Fruit fly (Drosophila melanogaster): ENCODE results near the gene mthl1.

mthl1 gene

dm6 chrX:16647737-16648434, 7.1 kb downstream of the mthl1 start:
- TF ChIP-seq Hr83 (GFP tag; optimal IDR thresholded peaks at IDR 0.05; ENCODE audit: poor library complexity, severe bottlenecking) (no peak), Rel (GFP tag; optimal IDR thresholded peaks at IDR 0.05) (no peak), Rel (tag; optimal IDR thresholded peaks at IDR 0.05) (peak; percentile 8), usp (GFP tag; optimal IDR thresholded peaks at IDR 0.05) (no peak), pan (optimal IDR thresholded peaks at IDR 0.05) (no peak), Jra (GFP tag; optimal IDR thresholded peaks at IDR 0.05) (no peak), Vsx2 (GFP tag; optimal IDR thresholded peaks at IDR 0.05; ENCODE audit: partially characterized antibody) (no peak), Myc (optimal IDR thresholded peaks at IDR 0.05) (no peak), woc (GFP tag; optimal IDR thresholded peaks at IDR 0.05) (no peak), Dif (GFP tag; optimal IDR thresholded peaks at IDR 0.05; ENCODE audit: partially characterized antibody) (peak; percentile 61), CG9705 (GFP tag; optimal IDR thresholded peaks at IDR 0.05) (no peak), GATAd (GFP tag; optimal IDR thresholded peaks at IDR 0.05) (no peak), jim (GFP tag; optimal IDR thresholded peaks at IDR 0.05) (no peak), foxo (GFP tag; optimal IDR thresholded peaks at IDR 0.05) (no peak), psq (GFP tag; optimal IDR thresholded peaks at IDR 0.05) (peak; percentile 25), Abd-B (GFP tag; optimal IDR thresholded peaks at IDR 0.05) (no peak), Dfd (GFP tag; optimal IDR thresholded peaks at IDR 0.05) (no peak), brk (GFP tag; optimal IDR thresholded peaks at IDR 0.05) (no peak), fru (GFP tag; optimal IDR thresholded peaks at IDR 0.05) (no peak), CrebA (GFP tag; optimal IDR thresholded peaks at IDR 0.05; ENCODE audit: borderline replicate concordance) (no peak)

dm6 chrX:16648435-16648781, 7.6 kb downstream of the mthl1 start:
- TF ChIP-seq Abd-B (GFP tag; optimal IDR thresholded peaks at IDR 0.05) (no peak), Vsx2 (GFP tag; optimal IDR thresholded peaks at IDR 0.05; ENCODE audit: partially characterized antibody) (no peak), dsf (GFP tag; optimal IDR thresholded peaks at IDR 0.05; ENCODE audit: borderline replicate concordance) (no peak), Dfd (GFP tag; optimal IDR thresholded peaks at IDR 0.05) (no peak), ey (GFP tag; optimal IDR thresholded peaks at IDR 0.05) (no peak), psq (GFP tag; optimal IDR thresholded peaks at IDR 0.05) (no peak), HLH106 (tag; optimal IDR thresholded peaks at IDR 0.05) (no peak), Dif (GFP tag; optimal IDR thresholded peaks at IDR 0.05; ENCODE audit: partially characterized antibody) (no peak), Rel (GFP tag; optimal IDR thresholded peaks at IDR 0.05) (no peak), Rel (tag; optimal IDR thresholded peaks at IDR 0.05) (no peak), rgr (GFP tag; optimal IDR thresholded peaks at IDR 0.05) (no peak), pan (optimal IDR thresholded peaks at IDR 0.05) (no peak), sv (GFP tag; optimal IDR thresholded peaks at IDR 0.05) (no peak), Sp1 (GFP tag; optimal IDR thresholded peaks at IDR 0.05) (no peak)

- TF ChIP-seq ey (GFP tag; optimal IDR thresholded peaks at IDR 0.05), result peak; percentile 44
- no peak for TF ChIP-seq dl (GFP tag; optimal IDR thresholded peaks at IDR 0.05; ENCODE audit: insufficient read depth in 1 of 2, partially characterized antibody in 2 of 2)
- TF ChIP-seq Hr78 (GFP tag; optimal IDR thresholded peaks at IDR 0.05), result no peak
- TF ChIP-seq woc (GFP tag; optimal IDR thresholded peaks at IDR 0.05), result peak; percentile 62
- peak in 1 of 2 experiments; percentile 71 for TF ChIP-seq foxo (GFP tag; optimal IDR thresholded peaks at IDR 0.05)
- TF ChIP-seq lola (GFP tag; optimal IDR thresholded peaks at IDR 0.05), result no peak
- TF ChIP-seq sv (GFP tag; optimal IDR thresholded peaks at IDR 0.05), result peak; percentile 41
- TF ChIP-seq jim (GFP tag; optimal IDR thresholded peaks at IDR 0.05), result no peak
- TF ChIP-seq fru (GFP tag; optimal IDR thresholded peaks at IDR 0.05), result peak; percentile 69
- TF ChIP-seq OdsH (GFP tag; optimal IDR thresholded peaks at IDR 0.05), result no peak
- TF ChIP-seq CG32264 (GFP tag; optimal IDR thresholded peaks at IDR 0.05), result peak; percentile 57
Observed at dm6 chrX:16650078-16651063, 9.6 kb downstream of the mthl1 start.

- TF ChIP-seq Hr83 (GFP tag; optimal IDR thresholded peaks at IDR 0.05; ENCODE audit: poor library complexity, severe bottlenecking) (no peak), Rel (GFP tag; optimal IDR thresholded peaks at IDR 0.05) (no peak), Rel (tag; optimal IDR thresholded peaks at IDR 0.05) (peak; percentile 25), Myc (optimal IDR thresholded peaks at IDR 0.05) (peak; percentile 45), CG32264 (GFP tag; optimal IDR thresholded peaks at IDR 0.05) (no peak), Jra (GFP tag; optimal IDR thresholded peaks at IDR 0.05) (no peak)
Observed at dm6 chrX:16651098-16651497, 10.3 kb downstream of the mthl1 start, which contains the start of the genes CG32573 and CG42512. Gene CG32573, plus strand, starts transcription at chrX:16651376. Gene CG42512, plus strand, starts transcription at chrX:16651376.

Measured in whole organism, wandering third instar larva.